Fruit fly (Drosophila melanogaster) whole organism, wandering third instar larva: ENCODE results near the gene CG17109.
A peak's percentile ranks its signal among the peaks of the same experiment; 100 is the strongest.

Experiments used
- CG9705 ChIP-seq: fragments of 200-800 bp; sonication (Bioruptor generic); optimal IDR thresholded peaks from 2 replicates; lab custom pipeline; 2018; ENCODE audit warnings: missing biosample characterization, mild to moderate bottlenecking, missing genetic modification characterization
- CrebA ChIP-seq: fragments of 200-800 bp; sonication (Bioruptor generic); optimal IDR thresholded peaks from 2 replicates; lab custom pipeline; 2016; ENCODE audit warnings: missing biosample characterization, mild to moderate bottlenecking, missing genetic modification characterization, borderline replicate concordance
- GATAd ChIP-seq: sonication (Bioruptor generic); optimal IDR thresholded peaks from 2 replicates; lab custom pipeline; 2016; ENCODE audit warnings: missing biosample characterization, missing genetic modification characterization
- HLH106 ChIP-seq: fragments of 200-800 bp; optimal IDR thresholded peaks from 3 replicates; lab custom pipeline; 2019; ENCODE audit warnings: missing biosample characterization, mild to moderate bottlenecking, missing genetic modification characterization, moderate library complexity
- Hr83 ChIP-seq: fragments of 200-300 bp; sonication (Bioruptor generic); optimal IDR thresholded peaks from 2 replicates; lab custom pipeline; 2016; ENCODE audit warnings: missing biosample characterization, mild to moderate bottlenecking, missing genetic modification characterization, moderate library complexity; ENCODE audit not compliant: poor library complexity, severe bottlenecking
- Jra ChIP-seq: sonication (Bioruptor generic); optimal IDR thresholded peaks from 2 replicates; lab custom pipeline; 2016; ENCODE audit warnings: missing biosample characterization, missing genetic modification characterization
- Myc ChIP-seq: fragments of >200 bp; optimal IDR thresholded peaks from 2 replicates; lab custom pipeline; 2017
- N ChIP-seq: fragments of >200 bp; optimal IDR thresholded peaks from 2 replicates; lab custom pipeline; 2018; ENCODE audit warnings: missing biosample characterization, missing external identifiers, missing genetic modification characterization
- OdsH ChIP-seq: fragments of 200-800 bp; sonication (Bioruptor generic); optimal IDR thresholded peaks from 2 replicates; lab custom pipeline; 2016; ENCODE audit warnings: missing biosample characterization, mild to moderate bottlenecking, missing genetic modification characterization
- Rel ChIP-seq, 2 experiments: fragments of 200-800 bp; sonication (Bioruptor generic) in 1 of 2; optimal IDR thresholded peaks; 2 replicates in 1 of 2; 3 replicates in 1 of 2; lab custom pipeline; 2016 to 2019; ENCODE audit warnings: mild to moderate bottlenecking in 2 of 2, missing biosample characterization in 2 of 2, missing genetic modification characterization in 2 of 2, moderate library complexity in 1 of 2
- Sp1 ChIP-seq: fragments of 200-800 bp; sonication (Bioruptor generic); optimal IDR thresholded peaks from 3 replicates; lab custom pipeline; 2019; ENCODE audit warnings: missing biosample characterization, mild to moderate bottlenecking, missing genetic modification characterization, moderate library complexity
- br ChIP-seq: fragments of 200-800 bp; sonication (Bioruptor generic); optimal IDR thresholded peaks from 2 replicates; lab custom pipeline; 2016; ENCODE audit warnings: missing biosample characterization, missing genetic modification characterization
- dl ChIP-seq, 2 experiments: fragments of 175-275, 200-275 bp in 1 of 2; fragments of 200-275 bp in 1 of 2; sonication (Bioruptor generic); optimal IDR thresholded peaks; lab custom pipeline; 2018; ENCODE audit warnings: mild to moderate bottlenecking in 2 of 2, missing biosample characterization in 2 of 2, missing genetic modification characterization in 2 of 2, moderate library complexity in 2 of 2; ENCODE audit not compliant: partially characterized antibody in 2 of 2, insufficient read depth in 1 of 2
- dsf ChIP-seq: sonication (Bioruptor generic); optimal IDR thresholded peaks from 2 replicates; lab custom pipeline; 2016; ENCODE audit warnings: missing biosample characterization, missing genetic modification characterization, borderline replicate concordance
- ey ChIP-seq: fragments of 200-800 bp; sonication (Bioruptor generic); optimal IDR thresholded peaks from 2 replicates; lab custom pipeline; 2016; ENCODE audit warnings: missing biosample characterization, missing genetic modification characterization
- foxo ChIP-seq, 2 experiments: fragments of 200-800 bp; sonication (Bioruptor generic); optimal IDR thresholded peaks; 2 replicates in 1 of 2; 3 replicates in 1 of 2; lab custom pipeline; 2016 to 2017; ENCODE audit warnings: missing biosample characterization in 2 of 2, missing genetic modification characterization in 2 of 2
- fru ChIP-seq: fragments of 200-800 bp; sonication (Bioruptor generic); optimal IDR thresholded peaks from 3 replicates; lab custom pipeline; 2016; ENCODE audit warnings: missing biosample characterization, mild to moderate bottlenecking, missing genetic modification characterization
- h ChIP-seq: fragments of 200-800 bp; sonication (Bioruptor generic); optimal IDR thresholded peaks from 3 replicates; lab custom pipeline; 2016; ENCODE audit warnings: missing biosample characterization, mild to moderate bottlenecking, missing genetic modification characterization
- jim ChIP-seq: fragments of 175-275, 200-325 bp; sonication (Bioruptor generic); optimal IDR thresholded peaks from 2 replicates; lab custom pipeline; 2016; ENCODE audit warnings: missing biosample characterization, mild to moderate bottlenecking, missing genetic modification characterization
- psq ChIP-seq: fragments of 200-800 bp; sonication (Bioruptor generic); optimal IDR thresholded peaks from 3 replicates; lab custom pipeline; 2017; ENCODE audit warnings: missing biosample characterization, mild to moderate bottlenecking, missing genetic modification characterization, moderate library complexity
- rgr ChIP-seq: fragments of 200-800 bp; sonication (Bioruptor generic); optimal IDR thresholded peaks from 3 replicates; lab custom pipeline; 2016; ENCODE audit warnings: missing biosample characterization, mild to moderate bottlenecking, missing genetic modification characterization
- woc ChIP-seq: sonication (Bioruptor generic); optimal IDR thresholded peaks from 2 replicates; lab custom pipeline; 2016; ENCODE audit warnings: missing biosample characterization, mild to moderate bottlenecking, missing genetic modification characterization

Gene CG17109

dm6 chr3R:23144654-23145053 is 49.2 kb downstream of the CG17109 start:
- no peak for TF ChIP-seq GATAd
- peak; percentile 30 for TF ChIP-seq woc (GFP tag; lab: Kevin White, UChicago)
- no peak for TF ChIP-seq br (GFP tag; lab: Kevin White, UChicago)
- peak; percentile 48 for TF ChIP-seq h
- peak; percentile 14 for TF ChIP-seq Sp1 (GFP tag; lab: Kevin White, UChicago)
- TF ChIP-seq psq (GFP tag; lab: Kevin White, UChicago) = peak; percentile 26
- TF ChIP-seq OdsH (GFP tag; lab: Kevin White, UChicago) = peak; percentile 15
- no peak for TF ChIP-seq Myc (lab: Kevin White, UChicago)
- peak; percentile 34 for TF ChIP-seq rgr (GFP tag; lab: Kevin White, UChicago)
- peak; percentile 13 for TF ChIP-seq ey (GFP tag; lab: Kevin White, UChicago)
- TF ChIP-seq HLH106 (tag; lab: Kevin White, UChicago) = peak; percentile 37
- TF ChIP-seq fru (GFP tag; lab: Kevin White, UChicago) = peak; percentile 35

- TF ChIP-seq woc (GFP tag; lab: Kevin White, UChicago) = no peak
- TF ChIP-seq h = no peak
- TF ChIP-seq Jra (GFP tag; lab: Kevin White, UChicago) = no peak
- no peak for TF ChIP-seq Rel (GFP tag; optimal IDR thresholded peaks at IDR 0.05; lab: Kevin White, UChicago)
- TF ChIP-seq Rel (tag; optimal IDR thresholded peaks at IDR 0.05; lab: Kevin White, UChicago) = no peak
- TF ChIP-seq foxo (GFP tag; optimal IDR thresholded peaks at IDR 0.05; lab: Kevin White, UChicago) = no peak
- no peak for TF ChIP-seq dsf (GFP tag; lab: Kevin White, UChicago)
- TF ChIP-seq Hr83 (GFP tag; lab: Kevin White, UChicago) = no peak
- TF ChIP-seq N (GFP tag; lab: Kevin White, UChicago) = no peak
- TF ChIP-seq dl (GFP tag; optimal IDR thresholded peaks at IDR 0.05; lab: Kevin White, UChicago; ENCODE audit: insufficient read depth in 1 of 2, partially characterized antibody in 2 of 2) = no peak
- TF ChIP-seq Sp1 (GFP tag; lab: Kevin White, UChicago) = no peak
- no peak for TF ChIP-seq jim (GFP tag; lab: Kevin White, UChicago)
- TF ChIP-seq CrebA (GFP tag; lab: Kevin White, UChicago) = no peak
- no peak for TF ChIP-seq CG9705
These were observed 50.2 kb downstream of the CG17109 start for dm6 chr3R:23145681-23146080.
